Fruit fly (Drosophila melanogaster): ENCODE results near the gene CG31937.
A peak's percentile ranks its signal among the peaks of the same experiment; 100 is the strongest.

The CG31937 gene

DNA sequence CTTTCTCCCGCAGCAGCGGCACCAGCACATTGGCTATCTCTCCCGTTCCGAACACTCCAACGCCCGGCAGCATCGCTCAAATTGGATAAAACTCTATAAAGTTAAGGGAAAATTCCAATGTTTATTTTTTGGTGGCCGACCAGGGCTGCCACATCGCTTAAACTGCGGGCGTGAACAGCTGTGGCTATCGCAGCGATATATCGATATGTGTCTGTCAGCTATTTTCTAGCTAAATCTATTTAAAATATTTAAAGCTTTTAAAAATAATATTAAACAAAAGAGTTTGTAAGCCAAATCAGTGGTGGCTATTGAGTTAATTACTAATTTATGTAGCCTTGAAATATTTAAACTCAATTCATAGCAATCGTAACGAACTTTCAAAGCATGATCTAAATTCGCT, 22.3 kb downstream of the CG31937 start, which contains the start of the genes CG17712 and CG17648 (continued):
- TF ChIP-seq CG8290 (GFP tag; optimal IDR thresholded peaks at IDR 0.05), result no peak
- peak in 1 of 2 experiments; percentile 16 for TF ChIP-seq CG8290 (tag; optimal IDR thresholded peaks at IDR 0.05)
- peak; percentile 84 for TF ChIP-seq Opbp (GFP tag; IDR thresholded peaks at IDR 0.05; ENCODE audit: partially characterized antibody)
- TF ChIP-seq Atf-2 (GFP tag; optimal IDR thresholded peaks at IDR 0.05), result no peak
- TF ChIP-seq crc (GFP tag; optimal IDR thresholded peaks at IDR 0.05), result no peak
- peak; percentile 58 for TF ChIP-seq sens (GFP tag)
- peak; percentile 20 for TF ChIP-seq nmo (GFP tag; optimal IDR thresholded peaks at IDR 0.05)
- peak; percentile 56 for TF ChIP-seq E2f2 (GFP tag; IDR thresholded peaks at IDR 0.05)
- peak; percentile 16 for TF ChIP-seq CG14710 (tag; optimal IDR thresholded peaks at IDR 0.05)
- peak; percentile 45 for TF ChIP-seq sd (tag; optimal IDR thresholded peaks at IDR 0.05)
- no peak for TF ChIP-seq Awh (GFP tag; IDR thresholded peaks at IDR 0.05)
- TF ChIP-seq CG6175 (GFP tag; IDR thresholded peaks at IDR 0.05), result no peak
- TF ChIP-seq mld (GFP tag; IDR thresholded peaks at IDR 0.05; ENCODE audit: partially characterized antibody), result peak; percentile 60; the same call in 1 of the 3 replicates
- TF ChIP-seq Dref (GFP tag; IDR thresholded peaks at IDR 0.05), result peak; percentile 77
- peak; percentile 79 for TF ChIP-seq vnd (GFP tag; IDR thresholded peaks at IDR 0.05; ENCODE audit: partially characterized antibody)
- TF ChIP-seq CG10267 (tag; optimal IDR thresholded peaks at IDR 0.05), result peak; percentile 2
- no peak for TF ChIP-seq cg (GFP tag; optimal IDR thresholded peaks at IDR 0.05)
- TF ChIP-seq Dll (GFP tag; IDR thresholded peaks at IDR 0.05; ENCODE audit: partially characterized antibody), result peak; percentile 90
- peak; percentile 63 for TF ChIP-seq trem (tag; optimal IDR thresholded peaks at IDR 0.05)
- no peak for TF ChIP-seq trh (GFP tag; optimal IDR thresholded peaks at IDR 0.05)
- TF ChIP-seq CG18599 (GFP tag; optimal IDR thresholded peaks at IDR 0.05), result no peak
- peak; percentile 38; the same call in 1 of the 2 replicates for TF ChIP-seq NFAT (GFP tag; IDR thresholded peaks at IDR 0.05)
- peak; percentile 88 for TF ChIP-seq amos (GFP tag; IDR thresholded peaks at IDR 0.05; ENCODE audit: partially characterized antibody)
- peak; percentile 71; the same call in 2 of the 3 replicates for TF ChIP-seq CG7963 (GFP tag; IDR thresholded peaks at IDR 0.05; ENCODE audit: partially characterized antibody)
- no peak for TF ChIP-seq CG18262 (tag; optimal IDR thresholded peaks at IDR 0.05)
- TF ChIP-seq CG34224 (GFP tag; IDR thresholded peaks at IDR 0.05; ENCODE audit: partially characterized antibody), result peak; percentile 86
- peak; percentile 31 to 90 for TF ChIP-seq crp (GFP tag; optimal IDR thresholded peaks at IDR 0.05)
- peak; percentile 52 for TF ChIP-seq pzg (GFP tag; optimal IDR thresholded peaks at IDR 0.05)
- TF ChIP-seq br (optimal IDR thresholded peaks at IDR 0.05), result no peak
- TF ChIP-seq nerfin-1 (tag; optimal IDR thresholded peaks at IDR 0.05), result peak; percentile 15
- TF ChIP-seq row (GFP tag; IDR thresholded peaks at IDR 0.05), result peak; percentile 73
- peak; percentile 5 for TF ChIP-seq Ets65A (GFP tag)
- peak; percentile 84 for TF ChIP-seq Bgb (GFP tag; IDR thresholded peaks at IDR 0.05; ENCODE audit: partially characterized antibody)
- peak; percentile 82 for TF ChIP-seq CG16813 (GFP tag; IDR thresholded peaks at IDR 0.05; ENCODE audit: partially characterized antibody)
- 0 out of 2 replicates have a peak, but pooled peaks have one; percentile 19 for TF ChIP-seq al (GFP tag; IDR thresholded peaks at IDR 0.05)
- peak; percentile 74 for TF ChIP-seq HLH4C (GFP tag; IDR thresholded peaks at IDR 0.05; ENCODE audit: partially characterized antibody)
- peak; percentile 45; the same call in 1 of the 3 replicates for TF ChIP-seq jigr1 (GFP tag; IDR thresholded peaks at IDR 0.05)
- no peak for TF ChIP-seq CG8478 (optimal IDR thresholded peaks at IDR 0.05)
- TF ChIP-seq unc-4 (GFP tag; IDR thresholded peaks at IDR 0.05; ENCODE audit: partially characterized antibody), result peak; percentile 83
- TF ChIP-seq gsb-n (tag; optimal IDR thresholded peaks at IDR 0.05), result no peak
- TF ChIP-seq BEAF-32 (GFP tag; optimal IDR thresholded peaks at IDR 0.05), result peak; percentile 81
- TF ChIP-seq CG14050 (GFP tag; IDR thresholded peaks at IDR 0.05), result no peak
- no peak for TF ChIP-seq ATbp (GFP tag; optimal IDR thresholded peaks at IDR 0.05)
- peak; percentile 27 for TF ChIP-seq Ets97D (GFP tag; optimal IDR thresholded peaks at IDR 0.05)
- no peak for TF ChIP-seq her (GFP tag; optimal IDR thresholded peaks at IDR 0.05)
- peak; percentile 21 for TF ChIP-seq CG2116 (GFP tag; optimal IDR thresholded peaks at IDR 0.05)
- peak; percentile 85 for TF ChIP-seq Doc3 (GFP tag; IDR thresholded peaks at IDR 0.05; ENCODE audit: partially characterized antibody)
- peak; percentile 64 for TF ChIP-seq CG14860 (GFP tag; IDR thresholded peaks at IDR 0.05; ENCODE audit: partially characterized antibody)
- TF ChIP-seq nerfin-2 (GFP tag; IDR thresholded peaks at IDR 0.05; ENCODE audit: partially characterized antibody), result peak; percentile 56
- TF ChIP-seq CG42726 (GFP tag; IDR thresholded peaks at IDR 0.05; ENCODE audit: partially characterized antibody), result peak; percentile 79

All from whole organism, embryonic.